Fruit fly (Drosophila melanogaster) whole organism, prepupa: ENCODE data around the gene CG11964.

Experiments used
- CG10631 ChIP-seq: fragments of 200-800 bp; sonication (Bioruptor generic); optimal IDR thresholded peaks from 2 replicates; lab custom pipeline; 2016; ENCODE audit warnings: missing biosample characterization, missing genetic modification characterization
- CG10669 ChIP-seq: fragments of 200-800 bp; sonication (Bioruptor generic); optimal IDR thresholded peaks from 3 replicates; lab custom pipeline; 2018; ENCODE audit warnings: missing biosample characterization, mild to moderate bottlenecking, missing genetic modification characterization, moderate library complexity
- CG11762 ChIP-seq: fragments of 200-800 bp; sonication (Bioruptor generic); optimal IDR thresholded peaks from 3 replicates; lab custom pipeline; 2016; ENCODE audit warnings: missing biosample characterization, missing genetic modification characterization; ENCODE audit not compliant: insufficient read depth
- CG11902 ChIP-seq: fragments of 200-800 bp; sonication (Bioruptor generic); optimal IDR thresholded peaks from 3 replicates; lab custom pipeline; 2016; ENCODE audit warnings: missing biosample characterization, missing genetic modification characterization
- CG31627 ChIP-seq: fragments of 200-800 bp; sonication (Bioruptor generic); optimal IDR thresholded peaks from 3 replicates; lab custom pipeline; 2016; ENCODE audit warnings: missing biosample characterization, missing genetic modification characterization
- CG32006 ChIP-seq: fragments of 200-800 bp; sonication (Bioruptor generic); optimal IDR thresholded peaks from 3 replicates; lab custom pipeline; 2017; ENCODE audit warnings: missing biosample characterization, mild to moderate bottlenecking, missing genetic modification characterization
- CG34406 ChIP-seq: fragments of 200-800 bp; sonication (Bioruptor generic); optimal IDR thresholded peaks from 3 replicates; lab custom pipeline; 2016; ENCODE audit warnings: missing biosample characterization, missing genetic modification characterization
- CG6163 ChIP-seq: fragments of 200-800 bp; sonication (Bioruptor generic); IDR thresholded peaks from 3 replicates; pipeline ENCODE4 v1.3.6; 2022; ENCODE audit warnings: missing biosample characterization, missing genetic modification characterization
- CG6276 ChIP-seq: fragments of 200-800 bp; sonication (Bioruptor generic); optimal IDR thresholded peaks from 2 replicates; lab custom pipeline; 2017; ENCODE audit warnings: missing biosample characterization, mild to moderate bottlenecking, missing genetic modification characterization
- CG6792 ChIP-seq: fragments of 200-800 bp; sonication (Bioruptor generic); optimal IDR thresholded peaks from 3 replicates; lab custom pipeline; 2016; ENCODE audit warnings: missing biosample characterization, missing genetic modification characterization
- CG6808 ChIP-seq: fragments of 200-800 bp; sonication (Bioruptor generic); optimal IDR thresholded peaks from 3 replicates; lab custom pipeline; 2017; ENCODE audit warnings: missing biosample characterization, missing genetic modification characterization, mild to moderate bottlenecking, moderate library complexity, missing genetic modification reagents
- CG6854 ChIP-seq: fragments of 200-800 bp; sonication (Bioruptor generic); optimal IDR thresholded peaks from 2 replicates; lab custom pipeline; 2017; ENCODE audit warnings: missing biosample characterization, mild to moderate bottlenecking, missing genetic modification characterization
- CG7368 ChIP-seq: fragments of 200-800 bp; sonication (Bioruptor generic); optimal IDR thresholded peaks from 3 replicates; lab custom pipeline; 2016; ENCODE audit warnings: missing biosample characterization, missing genetic modification characterization
- CG9139 ChIP-seq: fragments of 200-800 bp; sonication (Bioruptor generic); optimal IDR thresholded peaks from 3 replicates; lab custom pipeline; 2017; ENCODE audit warnings: missing biosample characterization, mild to moderate bottlenecking, missing genetic modification characterization
- Eip93F ChIP-seq: fragments of 200-800 bp; sonication (Bioruptor generic); optimal IDR thresholded peaks from 2 replicates; lab custom pipeline; 2016; ENCODE audit warnings: missing biosample characterization, mild to moderate bottlenecking, missing genetic modification characterization
- Ets21C ChIP-seq: fragments of 200-800 bp; sonication (Bioruptor generic); optimal IDR thresholded peaks from 3 replicates; lab custom pipeline; 2016; ENCODE audit warnings: missing biosample characterization, missing genetic modification characterization
- Ets96B ChIP-seq: fragments of 200-800 bp; optimal IDR thresholded peaks from 2 replicates; lab custom pipeline; 2019; ENCODE audit warnings: missing biosample characterization, mild to moderate bottlenecking, missing genetic modification characterization, moderate library complexity
- Gug ChIP-seq: fragments of 200-800 bp; sonication (Bioruptor generic); IDR thresholded peaks from 2 replicates; pipeline ENCODE4 v1.3.6; 2022; ENCODE audit warnings: missing biosample characterization, missing genetic modification characterization
- Hr38 ChIP-seq: sonication (Bioruptor generic); optimal IDR thresholded peaks from 2 replicates; lab custom pipeline; 2016; ENCODE audit warnings: missing biosample characterization, missing genetic modification characterization
- Hr39 ChIP-seq: fragments of 200-800 bp; sonication (Bioruptor generic); optimal IDR thresholded peaks from 2 replicates; lab custom pipeline; 2016; ENCODE audit warnings: missing biosample characterization, missing genetic modification characterization
- Lpt ChIP-seq: fragments of 200-800 bp; sonication (Bioruptor generic); optimal IDR thresholded peaks from 3 replicates; lab custom pipeline; 2016; ENCODE audit warnings: missing biosample characterization, missing genetic modification characterization
- Met ChIP-seq: fragments of 200-800 bp; sonication (Bioruptor generic); optimal IDR thresholded peaks from 3 replicates; lab custom pipeline; 2016; ENCODE audit warnings: missing biosample characterization, missing genetic modification characterization
- Smox ChIP-seq: fragments of 200-800 bp; sonication (Bioruptor generic); optimal IDR thresholded peaks from 3 replicates; lab custom pipeline; 2016; ENCODE audit warnings: missing biosample characterization, missing genetic modification characterization
- Sox102F ChIP-seq: fragments of 200-800 bp; sonication (Bioruptor generic); optimal IDR thresholded peaks from 2 replicates; lab custom pipeline; 2016; ENCODE audit warnings: missing biosample characterization, mild to moderate bottlenecking, missing genetic modification characterization
- Sox14 ChIP-seq: fragments of 200-800 bp; sonication (Bioruptor generic); optimal IDR thresholded peaks from 3 replicates; lab custom pipeline; 2016; ENCODE audit warnings: missing biosample characterization, missing genetic modification characterization
- achi ChIP-seq: fragments of 200-800 bp; sonication (Bioruptor generic); optimal IDR thresholded peaks from 3 replicates; lab custom pipeline; 2016; ENCODE audit warnings: missing biosample characterization, missing genetic modification characterization
- acj6 ChIP-seq: fragments of 200-800 bp; sonication (Bioruptor generic); optimal IDR thresholded peaks from 3 replicates; lab custom pipeline; 2016; ENCODE audit warnings: missing biosample characterization, missing genetic modification characterization
- cyc ChIP-seq: fragments of 200-800 bp; sonication (Bioruptor generic); optimal IDR thresholded peaks from 3 replicates; lab custom pipeline; 2016; ENCODE audit warnings: missing biosample characterization, missing genetic modification characterization
- dac ChIP-seq: fragments of 200-800 bp; sonication (Bioruptor generic); optimal IDR thresholded peaks from 2 replicates; lab custom pipeline; 2017; ENCODE audit warnings: missing biosample characterization, mild to moderate bottlenecking, missing genetic modification characterization
- dsx ChIP-seq: fragments of 200-800 bp; optimal IDR thresholded peaks from 3 replicates; lab custom pipeline; 2019; ENCODE audit warnings: missing biosample characterization, mild to moderate bottlenecking, missing genetic modification characterization, moderate library complexity; ENCODE audit not compliant: poor library complexity, severe bottlenecking
- eg ChIP-seq: fragments of 200-800 bp; sonication (Bioruptor generic); IDR thresholded peaks from 3 replicates; pipeline ENCODE4 v1.3.6; 2022; ENCODE audit warnings: missing biosample characterization, missing genetic modification characterization
- fkh ChIP-seq: fragments of 200-800 bp; sonication (Bioruptor generic); optimal IDR thresholded peaks from 3 replicates; lab custom pipeline; 2017; ENCODE audit warnings: missing biosample characterization, mild to moderate bottlenecking, missing genetic modification characterization, moderate library complexity
- lz ChIP-seq: fragments of 200-800 bp; sonication (Bioruptor generic); optimal IDR thresholded peaks from 3 replicates; lab custom pipeline; 2016; ENCODE audit warnings: missing biosample characterization, missing genetic modification characterization
- net ChIP-seq: fragments of 200-800 bp; sonication (Bioruptor generic); optimal IDR thresholded peaks from 3 replicates; lab custom pipeline; 2016; ENCODE audit warnings: missing biosample characterization, missing genetic modification characterization
- pdm3 ChIP-seq: fragments of 200-800 bp; sonication (Bioruptor generic); optimal IDR thresholded peaks from 3 replicates; lab custom pipeline; 2016; ENCODE audit warnings: missing biosample characterization, missing genetic modification characterization
- salr ChIP-seq, 2 experiments: fragments of 200-800 bp; sonication (Bioruptor generic); optimal IDR thresholded peaks; 3 replicates each; lab custom pipeline; 2016 to 2018; ENCODE audit warnings: missing biosample characterization in 2 of 2, missing genetic modification characterization in 2 of 2, mild to moderate bottlenecking in 1 of 2
- ss ChIP-seq, 2 experiments: fragments of 200-800 bp; sonication (Bioruptor generic); optimal IDR thresholded peaks; 2 replicates in 1 of 2; 3 replicates in 1 of 2; lab custom pipeline; 2017 to 2018; ENCODE audit warnings: mild to moderate bottlenecking in 2 of 2, missing biosample characterization in 2 of 2, missing genetic modification characterization in 2 of 2, moderate library complexity in 1 of 2
- topi ChIP-seq: fragments of 200-800 bp; sonication (Bioruptor generic); optimal IDR thresholded peaks from 3 replicates; lab custom pipeline; 2016; ENCODE audit warnings: missing biosample characterization, missing genetic modification characterization
- vri ChIP-seq: fragments of 200-800 bp; sonication (Bioruptor generic); optimal IDR thresholded peaks from 3 replicates; lab custom pipeline; 2016; ENCODE audit warnings: missing biosample characterization, mild to moderate bottlenecking, missing genetic modification characterization

CG11964 gene

dm6 chr3R:8927817-8928625 is 16.8 kb downstream of the CG11964 start (continued):
- TF ChIP-seq CG10669 (peak; percentile 96), salr (GFP tag; optimal IDR thresholded peaks at IDR 0.05; lab: Kevin White, UChicago) (peak; percentile 74 to 79), eg (GFP tag; lab: Robert Waterston, UW) (peak; percentile 80), dac (GFP tag; lab: Kevin White, UChicago) (peak; percentile 71), Gug (GFP tag; lab: Robert Waterston, UW) (peak; percentile 83), Eip93F (GFP tag; lab: Kevin White, UChicago) (peak; percentile 22), Smox (peak; percentile 84), Lpt (GFP tag; lab: Kevin White, UChicago) (peak; percentile 91), fkh (GFP tag; lab: Kevin White, UChicago) (peak; percentile 72), achi (peak; percentile 85), Met (peak; percentile 86), pdm3 (GFP tag; lab: Kevin White, UChicago) (peak; percentile 87), CG6792 (GFP tag; lab: Kevin White, UChicago) (peak; percentile 80), CG7368 (GFP tag; lab: Kevin White, UChicago) (peak; percentile 64), CG9139 (GFP tag; lab: Kevin White, UChicago) (peak; percentile 66), net (GFP tag; lab: Kevin White, UChicago) (peak; percentile 68), CG34406 (GFP tag; lab: Kevin White, UChicago) (peak; percentile 73), CG11762 (peak; percentile 68), Ets21C (GFP tag; lab: Kevin White, UChicago) (peak; percentile 81), CG10631 (GFP tag; lab: Kevin White, UChicago) (peak; percentile 87), CG11902 (GFP tag; lab: Kevin White, UChicago) (peak; percentile 63), lz (GFP tag; lab: Kevin White, UChicago) (peak; percentile 86), Sox14 (GFP tag; lab: Kevin White, UChicago) (peak; percentile 88), CG6276 (GFP tag; lab: Kevin White, UChicago) (peak; percentile 69), acj6 (GFP tag; lab: Kevin White, UChicago) (peak; percentile 86), Sox102F (GFP tag; lab: Kevin White, UChicago) (peak; percentile 75), Hr38 (GFP tag; lab: Kevin White, UChicago) (no peak), Ets96B (peak; percentile 94), topi (GFP tag; lab: Kevin White, UChicago) (peak; percentile 85), dsx (GFP tag; lab: Kevin White, UChicago) (peak; percentile 65), CG32006 (GFP tag; lab: Kevin White, UChicago) (peak; percentile 92), CG6854 (GFP tag; lab: Kevin White, UChicago) (peak; percentile 30), Hr39 (GFP tag; lab: Kevin White, UChicago) (peak; percentile 88), cyc (GFP tag; lab: Kevin White, UChicago) (peak; percentile 88), vri (GFP tag; lab: Kevin White, UChicago) (peak; percentile 45), ss (GFP tag; optimal IDR thresholded peaks at IDR 0.05; lab: Kevin White, UChicago) (peak; percentile 32 to 36), CG6163 (peak; percentile 51; the same call in 2 of the 3 replicates), CG31627 (GFP tag; lab: Kevin White, UChicago) (peak; percentile 87), CG6808 (GFP tag; lab: Kevin White, UChicago) (peak; percentile 87)
